Fruit fly (Drosophila melanogaster): Measurements from ENCODE around the gene spn-F.

- TF ChIP-seq Dif (GFP tag; optimal IDR thresholded peaks at IDR 0.05; ENCODE audit: partially characterized antibody) (no peak), dmrt93B (GFP tag; optimal IDR thresholded peaks at IDR 0.05) (no peak)
These were observed 39.1 kb upstream of the spn-F start, which contains the start of gene CG15561 for dm6 chr3R:31215830-31216229.

All from whole organism, wandering third instar larva.